Fruit fly (Drosophila melanogaster): Measurements from ENCODE around the gene CG31730.

The CG31730 gene

DNA sequence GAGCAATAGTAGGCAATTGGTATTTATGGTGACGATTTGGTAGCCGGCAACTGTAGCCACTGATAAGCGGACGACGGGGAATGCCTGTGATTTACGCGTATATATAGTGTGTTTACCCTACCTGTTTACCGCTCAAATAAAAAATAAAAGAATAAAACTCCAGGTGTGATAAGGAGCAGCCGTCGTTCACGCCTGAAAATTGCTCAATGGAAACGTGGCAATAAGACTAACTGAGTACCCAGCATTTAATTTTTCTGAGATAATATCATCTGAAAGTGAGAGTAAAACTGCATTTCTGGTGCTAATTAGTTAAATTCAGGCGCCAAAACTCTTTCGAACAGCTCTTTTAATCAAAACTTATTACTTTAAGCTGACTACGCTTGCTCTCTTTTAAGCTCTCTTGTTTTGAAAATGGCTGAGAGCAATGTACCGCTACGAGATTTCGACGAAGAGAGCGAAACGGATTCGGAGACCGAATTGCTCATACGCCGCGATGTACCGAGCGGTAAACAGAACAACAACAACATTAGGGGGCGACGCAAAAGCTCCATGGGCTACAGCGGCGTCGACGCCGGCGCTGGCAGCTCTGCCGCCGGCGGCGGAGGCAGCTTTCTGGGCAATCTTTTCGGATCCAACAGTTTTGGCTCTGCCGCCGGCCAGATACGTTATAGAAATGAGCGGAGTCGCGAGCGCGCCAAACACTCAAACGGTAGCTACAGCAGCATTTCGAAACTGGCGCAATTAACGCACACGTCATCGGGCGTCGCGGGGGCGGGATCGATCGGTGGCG lies 30.9 kb upstream of the CG31730 start (continued):
- TF ChIP-seq Deaf1 (tag; optimal IDR thresholded peaks at IDR 0.05) (peak; percentile 89), Bteb2 (GFP tag; optimal IDR thresholded peaks at IDR 0.05) (peak; percentile 63), CG10321 (GFP tag; IDR thresholded peaks at IDR 0.05) (peak; percentile 67; the same call in 1 of the 2 replicates), CG15696 (tag; optimal IDR thresholded peaks at IDR 0.05) (peak; percentile 35), fru (optimal IDR thresholded peaks at IDR 0.05) (no peak), crol (GFP tag; IDR thresholded peaks at IDR 0.05) (peak; percentile 84), E2f1 (GFP tag; IDR thresholded peaks at IDR 0.05) (0 out of 2 replicates have a peak, but pooled peaks have one; percentile 6), Opbp (GFP tag; IDR thresholded peaks at IDR 0.05; ENCODE audit: partially characterized antibody) (peak; percentile 36; the same call in 1 of the 3 replicates), vnd (GFP tag; IDR thresholded peaks at IDR 0.05; ENCODE audit: partially characterized antibody) (no peak), bbx (GFP tag; IDR thresholded peaks at IDR 0.05; ENCODE audit: partially characterized antibody) (peak; percentile 54; the same call in 1 of the 2 replicates), CG4404 (GFP tag; IDR thresholded peaks at IDR 0.05) (no peak), hbn (GFP tag; IDR thresholded peaks at IDR 0.05; ENCODE audit: partially characterized antibody) (no peak), sim (GFP tag; IDR thresholded peaks at IDR 0.05) (peak; percentile 75; the same call in 1 of the 2 replicates), Oaz (GFP tag; IDR thresholded peaks at IDR 0.05) (no peak; the same call in 1 of the 2 replicates), dati (GFP tag; IDR thresholded peaks at IDR 0.05) (0 out of 2 replicates have a peak, but pooled peaks have one; percentile 20), Bdp1 (GFP tag; optimal IDR thresholded peaks at IDR 0.05) (peak; percentile 57), Neu2 (GFP tag; optimal IDR thresholded peaks at IDR 0.05; ENCODE audit: borderline replicate concordance) (no peak), jumu (GFP tag; optimal IDR thresholded peaks at IDR 0.05) (no peak), NC2α (GFP tag; optimal IDR thresholded peaks at IDR 0.05) (peak; percentile 65), CG11398 (GFP tag; optimal IDR thresholded peaks at IDR 0.05) (peak; percentile 64), Doc3 (GFP tag; IDR thresholded peaks at IDR 0.05; ENCODE audit: partially characterized antibody) (0 out of 3 replicates have a peak, but pooled peaks have one; percentile 11), CG10565 (GFP tag; optimal IDR thresholded peaks at IDR 0.05) (no peak), pho (GFP tag; optimal IDR thresholded peaks at IDR 0.05) (peak; percentile 24), Oli (tag; optimal IDR thresholded peaks at IDR 0.05) (peak; percentile 41), H15 (GFP tag; IDR thresholded peaks at IDR 0.05) (no peak), CG4328 (GFP tag; optimal IDR thresholded peaks at IDR 0.05) (peak; percentile 73), HmgZ (tag; optimal IDR thresholded peaks at IDR 0.05) (peak; percentile 70), CG14965 (GFP tag; optimal IDR thresholded peaks at IDR 0.05; ENCODE audit: borderline replicate concordance) (peak; percentile 51), CG10543 (GFP tag; optimal IDR thresholded peaks at IDR 0.05) (peak; percentile 86), D (optimal IDR thresholded peaks at IDR 0.05) (no peak), D (GFP tag; optimal IDR thresholded peaks at IDR 0.05) (peak; percentile 51), ftz-f1 (GFP tag; optimal IDR thresholded peaks at IDR 0.05) (peak; percentile 55), CG6175 (GFP tag; IDR thresholded peaks at IDR 0.05) (peak; percentile 96), hb (GFP tag; IDR thresholded peaks at IDR 0.05; ENCODE audit: partially characterized antibody) (no peak), CHES-1-like (GFP tag; optimal IDR thresholded peaks at IDR 0.05) (peak; percentile 59), CG10654 (GFP tag; optimal IDR thresholded peaks at IDR 0.05) (peak; percentile 16), ems (GFP tag; optimal IDR thresholded peaks at IDR 0.05) (peak; percentile 29), CG12744 (GFP tag; optimal IDR thresholded peaks at IDR 0.05) (peak; percentile 67), CG11696 (GFP tag; IDR thresholded peaks at IDR 0.05) (peak; percentile 66), CG4360 (GFP tag; IDR thresholded peaks at IDR 0.05) (peak; percentile 85), Dek (tag; optimal IDR thresholded peaks at IDR 0.05) (peak; percentile 80), da (GFP tag; optimal IDR thresholded peaks at IDR 0.05) (no peak), CG18599 (GFP tag; optimal IDR thresholded peaks at IDR 0.05) (peak; percentile 85), dm (GFP tag; optimal IDR thresholded peaks at IDR 0.05) (peak; percentile 42), CG7357 (GFP tag; IDR thresholded peaks at IDR 0.05) (0 out of 3 replicates have a peak, but pooled peaks have one; percentile 33), z (GFP tag; IDR thresholded peaks at IDR 0.05) (peak; percentile 47; the same call in 2 of the 3 replicates), NFAT (GFP tag; IDR thresholded peaks at IDR 0.05) (0 out of 2 replicates have a peak, but pooled peaks have one; percentile 29), CG6854 (GFP tag; optimal IDR thresholded peaks at IDR 0.05) (peak; percentile 75), ATbp (GFP tag; optimal IDR thresholded peaks at IDR 0.05) (peak; percentile 96)

Measured in whole organism, embryonic.